Fruit fly (Drosophila melanogaster): ENCODE results near the gene MED30.
A peak's percentile ranks its signal among the peaks of the same experiment; 100 is the strongest.

Gene MED30

DNA sequence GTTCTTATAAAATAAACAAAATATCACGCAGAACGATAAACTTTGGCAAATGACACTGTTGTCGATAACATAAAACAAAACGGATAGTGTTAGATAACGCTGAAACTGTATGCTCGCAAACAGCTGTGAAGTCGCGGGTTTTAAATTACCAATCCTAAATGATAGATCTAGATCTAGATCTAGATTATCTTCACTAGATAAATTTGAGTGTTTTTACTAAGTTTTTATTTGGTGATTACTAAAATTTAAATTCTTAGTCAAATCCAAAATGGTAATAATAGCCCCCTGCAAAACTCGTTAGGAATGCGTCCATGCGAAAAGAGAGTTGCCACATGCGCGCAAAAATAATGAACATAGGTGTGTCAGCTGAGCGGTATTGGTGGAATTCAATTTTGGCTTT, at the start of gene MED30, which contains the start of gene Rev1 (continued):
- TF ChIP-seq Spps (tag; optimal IDR thresholded peaks at IDR 0.05) (peak; percentile 70), Mad (GFP tag; optimal IDR thresholded peaks at IDR 0.05) (peak; percentile 95), D (optimal IDR thresholded peaks at IDR 0.05) (no peak), D (GFP tag; optimal IDR thresholded peaks at IDR 0.05) (peak; percentile 80), CG1647 (GFP tag; optimal IDR thresholded peaks at IDR 0.05) (peak; percentile 95), tna (GFP tag; IDR thresholded peaks at IDR 0.05; ENCODE audit: partially characterized antibody) (peak; percentile 19; the same call in 1 of the 2 replicates), CG2202 (tag; optimal IDR thresholded peaks at IDR 0.05) (peak; percentile 82), hbn (GFP tag; IDR thresholded peaks at IDR 0.05; ENCODE audit: partially characterized antibody) (peak; percentile 46; the same call in 1 of the 2 replicates), bcd (GFP tag; optimal IDR thresholded peaks at IDR 0.05) (peak; percentile 92), fd64A (GFP tag; optimal IDR thresholded peaks at IDR 0.05) (peak; percentile 65), bsh (GFP tag; optimal IDR thresholded peaks at IDR 0.05) (peak; percentile 65 to 90), Rx (GFP tag; IDR thresholded peaks at IDR 0.05) (peak; percentile 88), sima (GFP tag; optimal IDR thresholded peaks at IDR 0.05) (peak; percentile 71), Doc2 (GFP tag; IDR thresholded peaks at IDR 0.05) (0 out of 2 replicates have a peak, but pooled peaks have one; percentile 11), CG17612 (GFP tag; IDR thresholded peaks at IDR 0.05) (peak; percentile 76), Jarid2 (GFP tag; optimal IDR thresholded peaks at IDR 0.05) (peak; percentile 59), Doc3 (GFP tag; IDR thresholded peaks at IDR 0.05; ENCODE audit: partially characterized antibody) (no peak), nerfin-2 (GFP tag; IDR thresholded peaks at IDR 0.05; ENCODE audit: partially characterized antibody) (peak; percentile 47; the same call in 1 of the 2 replicates), CG9817 (tag; optimal IDR thresholded peaks at IDR 0.05) (peak; percentile 94), NfI (GFP tag; optimal IDR thresholded peaks at IDR 0.05) (peak; percentile 94), sqz (GFP tag; optimal IDR thresholded peaks at IDR 0.05) (peak; percentile 74), CG32772 (GFP tag; IDR thresholded peaks at IDR 0.05) (peak; percentile 90), CTCF (GFP tag; optimal IDR thresholded peaks at IDR 0.05) (peak; percentile 48), fd96Cb (tag; optimal IDR thresholded peaks at IDR 0.05) (peak; percentile 85), CG6654 (GFP tag; optimal IDR thresholded peaks at IDR 0.05) (peak; percentile 52), CG14667 (GFP tag; IDR thresholded peaks at IDR 0.05) (peak; percentile 84), CG7745 (tag; optimal IDR thresholded peaks at IDR 0.05) (peak; percentile 17), chn (GFP tag; optimal IDR thresholded peaks at IDR 0.05) (peak; percentile 96), CG11456 (GFP tag; IDR thresholded peaks at IDR 0.05) (peak; percentile 86), HHEX (GFP tag; optimal IDR thresholded peaks at IDR 0.05) (peak; percentile 90), zfh2 (GFP tag; optimal IDR thresholded peaks at IDR 0.05) (peak; percentile 98), CG17361 (GFP tag; IDR thresholded peaks at IDR 0.05) (peak; percentile 93), bbx (GFP tag; IDR thresholded peaks at IDR 0.05; ENCODE audit: partially characterized antibody) (peak; percentile 29; the same call in 1 of the 2 replicates), pum (GFP tag; optimal IDR thresholded peaks at IDR 0.05) (peak; percentile 97), HLH54F (GFP tag; optimal IDR thresholded peaks at IDR 0.05) (peak; percentile 98), sim (GFP tag; IDR thresholded peaks at IDR 0.05) (peak; percentile 72), tll (GFP tag; optimal IDR thresholded peaks at IDR 0.05) (peak in 1 of 2 experiments; percentile 49), CG10565 (GFP tag; optimal IDR thresholded peaks at IDR 0.05) (peak; percentile 54), CG30403 (GFP tag; optimal IDR thresholded peaks at IDR 0.05) (peak; percentile 97), CG14965 (GFP tag; optimal IDR thresholded peaks at IDR 0.05; ENCODE audit: borderline replicate concordance) (peak; percentile 35), CHES-1-like (GFP tag; optimal IDR thresholded peaks at IDR 0.05) (peak; percentile 98), zen (tag; optimal IDR thresholded peaks at IDR 0.05) (peak; percentile 89), Taf1 (GFP tag; IDR thresholded peaks at IDR 0.05) (peak; percentile 90), CG6175 (GFP tag; IDR thresholded peaks at IDR 0.05) (peak; percentile 78; the same call in 2 of the 3 replicates), NC2β (GFP tag; optimal IDR thresholded peaks at IDR 0.05) (peak; percentile 96), trh (GFP tag; optimal IDR thresholded peaks at IDR 0.05) (peak; percentile 82), CG15601 (tag; optimal IDR thresholded peaks at IDR 0.05) (peak; percentile 89), grau (tag; optimal IDR thresholded peaks at IDR 0.05) (peak; percentile 92), CG3281 (GFP tag; optimal IDR thresholded peaks at IDR 0.05) (peak; percentile 91), h (optimal IDR thresholded peaks at IDR 0.05) (no peak), Dip2 (GFP tag; IDR thresholded peaks at IDR 0.05) (no peak)

Measured in whole organism, embryonic.